Worm (Caenorhabditis elegans) whole organism, midembryonic: ENCODE data around the gene ntl-9.
A peak's percentile ranks its signal among the peaks of the same experiment; 100 is the strongest.

Experiments
- T22C8.4 ChIP-seq: fragments of 200-800 bp; sonication (Bioruptor generic); IDR thresholded peaks from 2 replicates; pipeline ENCODE4 v1.3.6; 2022; ENCODE audit warnings: missing genetic modification characterization, missing compliant biosample characterization
- cog-1 ChIP-seq: sonication (generic microtip); optimal IDR thresholded peaks from 2 replicates; lab custom pipeline; 2016; ENCODE audit warnings: missing genetic modification characterization, missing compliant biosample characterization
- flt-1 ChIP-seq: fragments of 200-800 bp; sonication (Bioruptor generic); IDR thresholded peaks from 2 replicates; pipeline ENCODE4 v1.3.6; 2022; ENCODE audit warnings: missing genetic modification characterization, missing compliant biosample characterization
- klf-2 ChIP-seq: fragments of 200-800 bp; sonication (Bioruptor generic); conservative IDR thresholded peaks from 2 replicates; pipeline ENCODE4 v1.3.6; 2022; ENCODE audit warnings: missing genetic modification reagents, missing genetic modification characterization, missing compliant biosample characterization
- med-1 ChIP-seq: sonication (generic microtip); optimal IDR thresholded peaks from 2 replicates; lab custom pipeline; 2017; ENCODE audit warnings: missing genetic modification characterization, mild to moderate bottlenecking, missing compliant biosample characterization, antibody characterized with exemption, missing genetic modification reagents; ENCODE audit not compliant: insufficient read depth
- ref-1 ChIP-seq: fragments of 200-800 bp; sonication (Bioruptor generic); conservative IDR thresholded peaks from 2 replicates; pipeline ENCODE4 v1.3.6; 2022; ENCODE audit warnings: missing genetic modification reagents, missing genetic modification characterization, missing compliant biosample characterization
- tab-1 ChIP-seq: fragments of 200-800 bp; sonication (Bioruptor generic); IDR thresholded peaks from 2 replicates; pipeline ENCODE4 v1.3.6; 2022; ENCODE audit warnings: missing genetic modification characterization, missing compliant biosample characterization
- ztf-23 ChIP-seq: fragments of 200-800 bp; sonication (Bioruptor generic); IDR thresholded peaks from 2 replicates; pipeline ENCODE4 v1.3.6; 2022; ENCODE audit warnings: missing genetic modification reagents, missing genetic modification characterization, missing compliant biosample characterization
- ztf-29 ChIP-seq: fragments of 200-800 bp; sonication (Bioruptor generic); IDR thresholded peaks from 2 replicates; pipeline ENCODE4 v1.3.6; 2022; ENCODE audit warnings: missing genetic modification reagents, missing genetic modification characterization, missing compliant biosample characterization

The ntl-9 gene

DNA sequence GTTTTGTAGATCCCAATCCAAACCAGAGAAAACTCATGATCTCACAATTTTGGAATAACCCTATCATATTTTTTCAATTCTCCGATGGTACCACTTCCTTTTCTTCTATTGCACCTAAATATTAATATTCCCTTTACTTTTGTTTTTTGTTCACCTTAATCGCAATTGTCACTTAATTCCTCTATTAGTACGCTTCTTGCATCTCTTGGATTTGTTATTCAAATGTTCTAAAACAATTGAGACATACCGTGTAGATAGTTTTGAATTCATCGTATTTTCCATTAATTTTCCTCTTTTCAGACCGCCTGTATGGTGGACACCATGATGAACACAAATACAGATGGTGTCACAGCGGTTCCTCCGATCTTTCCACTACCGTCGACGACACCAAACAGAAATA is 7.5 kb downstream of the ntl-9 start, which contains the start of gene flh-2:
Gene flh-2 (plus strand): TSS at position 301 of the 400 bp plus-strand sequence.
- TF ChIP-seq ztf-23 (GFP tag; lab: Robert Waterston, UW): no peak
- TF ChIP-seq flt-1 (GFP tag; lab: Robert Waterston, UW): no peak
- no peak for TF ChIP-seq ztf-29
- no peak for TF ChIP-seq cog-1 (tag; lab: Kevin White, UChicago)
- TF ChIP-seq tab-1: no peak
- no peak for TF ChIP-seq ref-1 (GFP tag; lab: Robert Waterston, UW)
- TF ChIP-seq klf-2 (GFP tag; lab: Robert Waterston, UW): no peak
- no peak for TF ChIP-seq T22C8.4 (GFP tag; lab: Robert Waterston, UW)
- TF ChIP-seq med-1 (GFP tag; lab: Kevin White, UChicago): no peak

DNA sequence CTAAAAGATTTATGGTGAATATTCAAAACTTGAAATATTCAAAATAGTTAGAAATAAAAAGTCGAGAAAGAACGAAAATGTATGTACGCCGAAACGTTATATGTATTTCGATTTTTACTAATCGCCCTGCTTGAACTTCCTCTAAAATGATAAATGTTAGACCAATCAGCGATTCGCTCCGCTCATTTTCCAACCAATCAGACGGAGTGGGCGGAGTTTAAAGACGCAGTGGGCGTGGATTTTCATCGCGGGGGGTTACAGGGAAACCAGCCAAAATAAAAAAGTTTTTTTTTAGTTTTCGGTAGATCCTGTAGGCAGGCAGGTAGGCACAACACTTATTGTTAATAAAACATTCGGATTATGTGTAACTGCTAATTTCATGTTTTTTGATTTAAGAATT is 8.7 kb downstream of the ntl-9 start:
- TF ChIP-seq med-1 (GFP tag; lab: Kevin White, UChicago) (no peak), klf-2 (GFP tag; lab: Robert Waterston, UW) (no peak), flt-1 (GFP tag; lab: Robert Waterston, UW) (no peak), ztf-23 (GFP tag; lab: Robert Waterston, UW) (no peak), ref-1 (GFP tag; lab: Robert Waterston, UW) (no peak)

DNA sequence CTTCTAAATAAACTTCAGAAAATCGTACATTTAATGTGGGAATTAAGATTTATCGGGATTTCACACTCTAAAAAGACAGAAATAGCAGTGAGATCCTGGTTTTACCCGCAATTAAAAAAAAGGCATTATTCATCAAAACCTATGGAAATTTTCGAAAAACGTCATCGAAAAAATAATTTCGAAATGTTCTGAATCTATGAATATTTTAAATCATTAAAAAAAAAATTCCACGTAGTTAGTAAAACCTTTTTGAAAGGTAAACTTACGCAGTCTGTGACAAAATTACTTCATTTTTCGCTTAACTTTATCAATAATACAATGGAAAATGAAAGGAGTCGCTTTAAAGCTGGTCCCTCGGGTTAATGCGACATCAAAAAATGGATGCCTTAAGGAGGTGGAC is 12.3 kb downstream of the ntl-9 start, which contains the start of gene C26E6.1:
Gene C26E6.1 (plus strand): TSS at position 301 of the 400 bp plus-strand sequence.
- TF ChIP-seq med-1 (GFP tag; lab: Kevin White, UChicago) (no peak), ztf-29 (no peak), ref-1 (GFP tag; lab: Robert Waterston, UW) (no peak), klf-2 (GFP tag; lab: Robert Waterston, UW) (no peak), tab-1 (no peak), T22C8.4 (GFP tag; lab: Robert Waterston, UW) (no peak), ztf-23 (GFP tag; lab: Robert Waterston, UW) (no peak), flt-1 (GFP tag; lab: Robert Waterston, UW) (no peak)

DNA sequence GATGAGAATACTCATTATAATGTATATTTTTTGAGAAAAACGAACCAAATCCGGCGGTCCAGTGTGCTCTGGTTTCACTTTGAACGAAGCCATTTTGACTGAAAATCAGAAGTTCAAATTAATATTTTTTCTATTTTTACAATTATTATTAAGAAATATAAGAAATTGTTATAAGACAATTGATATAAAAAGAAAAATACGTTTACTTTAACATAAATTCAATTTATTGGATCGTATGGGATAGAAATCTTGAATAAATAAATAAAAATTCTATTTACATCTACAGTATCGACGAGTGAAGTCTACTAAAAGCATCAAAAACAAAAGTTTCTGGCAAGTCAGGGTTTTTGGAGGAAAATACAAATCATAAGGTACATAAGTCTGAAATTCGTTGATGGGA is 15.9 kb downstream of the ntl-9 start, which contains the start of gene C27F2.4:
Gene C27F2.4 (minus strand): TSS at position 101 of the 400 bp plus-strand sequence.
- TF ChIP-seq ref-1 (GFP tag; lab: Robert Waterston, UW) (no peak), tab-1 (no peak), klf-2 (GFP tag; lab: Robert Waterston, UW) (no peak), T22C8.4 (GFP tag; lab: Robert Waterston, UW) (no peak), cog-1 (tag; lab: Kevin White, UChicago) (no peak), med-1 (GFP tag; lab: Kevin White, UChicago) (no peak), flt-1 (GFP tag; lab: Robert Waterston, UW) (no peak), ztf-29 (no peak), ztf-23 (GFP tag; lab: Robert Waterston, UW) (no peak)

DNA sequence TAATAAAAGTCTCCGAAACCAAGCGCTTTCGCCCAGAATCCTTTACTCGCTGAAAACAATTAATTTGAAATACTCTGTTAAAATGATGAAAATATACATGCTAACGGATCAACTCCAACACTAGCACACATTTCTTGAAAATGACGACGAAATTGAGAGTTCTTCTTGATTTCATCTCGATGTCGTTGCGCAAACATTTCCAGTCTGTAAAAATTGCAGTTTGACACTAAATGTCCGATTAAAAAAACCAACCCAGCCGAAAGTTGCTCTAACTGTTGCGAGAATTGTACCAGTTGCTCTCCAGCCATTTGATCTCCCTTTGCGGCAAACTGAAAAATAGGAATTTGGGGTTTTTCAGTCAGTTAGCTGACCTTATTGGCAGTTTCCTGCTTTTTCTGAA is 17.0 kb downstream of the ntl-9 start:
- TF ChIP-seq T22C8.4 (GFP tag; lab: Robert Waterston, UW) (no peak), ref-1 (GFP tag; lab: Robert Waterston, UW) (no peak), tab-1 (no peak), ztf-29 (no peak), flt-1 (GFP tag; lab: Robert Waterston, UW) (no peak), ztf-23 (GFP tag; lab: Robert Waterston, UW) (no peak), klf-2 (GFP tag; lab: Robert Waterston, UW) (no peak), cog-1 (tag; lab: Kevin White, UChicago) (no peak), med-1 (GFP tag; lab: Kevin White, UChicago) (no peak)

DNA sequence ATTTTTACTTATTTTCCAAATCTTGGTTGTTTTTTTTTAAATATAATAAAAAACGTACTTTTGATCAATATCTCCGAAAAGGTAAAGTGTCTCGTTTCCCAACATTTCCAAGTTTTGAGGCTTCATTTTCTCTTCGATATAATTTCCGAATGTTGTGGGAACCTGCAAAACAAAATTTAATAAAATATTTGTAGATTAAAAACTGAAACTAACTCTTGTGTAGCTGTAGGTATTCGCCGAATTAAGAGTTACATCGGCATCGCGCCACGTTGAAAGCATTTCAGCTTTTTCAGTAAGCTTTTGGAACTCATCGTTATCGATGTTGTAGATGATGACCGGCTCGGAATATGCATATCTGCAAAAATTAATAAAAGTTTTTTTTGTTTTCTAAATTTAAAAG is 18.1 kb downstream of the ntl-9 start, which contains the start of gene vps-22:
Gene vps-22 (minus strand): TSS at position 101 of the 400 bp plus-strand sequence.
- TF ChIP-seq cog-1 (tag; lab: Kevin White, UChicago): no peak
- TF ChIP-seq ref-1 (GFP tag; lab: Robert Waterston, UW): no peak
- TF ChIP-seq tab-1: no peak
- TF ChIP-seq flt-1 (GFP tag; lab: Robert Waterston, UW): no peak
- TF ChIP-seq klf-2 (GFP tag; lab: Robert Waterston, UW): no peak
- no peak for TF ChIP-seq ztf-23 (GFP tag; lab: Robert Waterston, UW)
- no peak for TF ChIP-seq T22C8.4 (GFP tag; lab: Robert Waterston, UW)
- TF ChIP-seq ztf-29: no peak

DNA sequence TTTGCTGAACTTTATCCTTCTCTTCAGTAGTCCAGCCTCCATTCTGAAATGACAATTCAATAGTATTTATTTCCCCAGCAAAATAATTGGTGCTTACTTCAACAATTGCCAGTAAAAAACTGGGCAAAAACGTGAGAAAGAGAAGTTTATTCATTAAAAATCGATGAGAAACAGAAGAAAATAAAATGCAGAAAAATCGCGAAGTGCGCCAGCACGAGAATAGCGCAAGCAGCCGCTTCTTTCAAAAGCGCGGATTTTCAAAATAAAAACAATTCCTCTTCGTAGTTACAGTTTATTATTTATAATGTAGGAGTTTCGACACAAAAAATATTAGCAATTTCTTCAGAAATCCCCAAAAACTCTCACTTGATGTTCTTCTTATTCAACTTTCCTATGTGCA is 18.6 kb downstream of the ntl-9 start, which contains the start of gene C27F2.9:
Gene C27F2.9 (minus strand): TSS at position 159 of the 400 bp plus-strand sequence.
- TF ChIP-seq T22C8.4 (GFP tag; lab: Robert Waterston, UW) (0 out of 2 replicates have a peak, but pooled peaks have one; percentile 27), cog-1 (tag; lab: Kevin White, UChicago) (no peak), tab-1 (0 out of 2 replicates have a peak, but pooled peaks have one; percentile 22), ztf-29 (no peak), ztf-23 (GFP tag; lab: Robert Waterston, UW) (peak; percentile 61; the same call in 1 of the 2 replicates), klf-2 (GFP tag; lab: Robert Waterston, UW) (no peak), med-1 (GFP tag; lab: Kevin White, UChicago) (peak; percentile 1), flt-1 (GFP tag; lab: Robert Waterston, UW) (peak; percentile 76)

DNA sequence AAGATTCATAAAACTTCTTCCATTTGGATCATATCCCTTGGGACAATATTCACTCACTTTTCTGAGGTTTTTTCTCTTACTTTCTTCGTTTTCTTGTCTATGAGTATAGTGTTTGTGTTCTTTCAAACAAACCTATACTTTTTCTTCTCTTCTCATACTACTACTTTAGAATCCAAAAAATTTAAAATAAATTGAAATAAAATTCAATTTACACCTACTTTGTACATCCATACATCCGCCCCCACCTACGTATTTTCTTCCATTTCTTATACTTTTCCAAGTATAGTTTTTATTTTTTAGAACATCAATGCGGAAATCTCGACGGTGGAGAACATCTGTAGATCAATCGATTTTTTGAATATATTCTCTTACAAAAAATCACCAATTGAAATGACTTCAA is 21.0 kb downstream of the ntl-9 start, which contains the start of gene nca-2:
Gene nca-2 (plus strand): TSS at position 301 of the 400 bp plus-strand sequence.
- TF ChIP-seq ref-1 (GFP tag; lab: Robert Waterston, UW) (no peak), flt-1 (GFP tag; lab: Robert Waterston, UW) (no peak), cog-1 (tag; lab: Kevin White, UChicago) (no peak), T22C8.4 (GFP tag; lab: Robert Waterston, UW) (no peak), ztf-23 (GFP tag; lab: Robert Waterston, UW) (no peak), med-1 (GFP tag; lab: Kevin White, UChicago) (no peak), klf-2 (GFP tag; lab: Robert Waterston, UW) (no peak), ztf-29 (no peak), tab-1 (no peak)

DNA sequence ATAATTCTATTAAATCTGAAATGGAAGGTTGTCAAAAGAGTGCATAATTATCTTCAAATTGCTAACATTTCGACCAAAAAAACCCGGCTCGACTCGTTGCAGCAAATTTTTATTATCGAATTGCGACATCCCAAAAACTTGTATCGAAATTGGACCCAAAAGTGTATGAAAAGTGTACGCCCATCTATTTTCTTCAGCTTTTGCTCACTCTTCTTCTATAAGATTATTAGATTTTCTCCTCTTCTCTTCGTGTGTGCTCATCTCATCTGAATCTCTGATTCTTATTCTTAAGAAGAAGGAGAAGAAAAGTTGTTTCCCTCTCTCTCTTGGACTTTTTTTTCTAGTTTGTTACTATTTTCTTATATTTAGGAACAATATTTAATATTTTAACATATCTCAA is 22.9 kb downstream of the ntl-9 start:
- TF ChIP-seq med-1 (GFP tag; lab: Kevin White, UChicago): no peak
- TF ChIP-seq flt-1 (GFP tag; lab: Robert Waterston, UW): no peak
- no peak for TF ChIP-seq tab-1
- TF ChIP-seq cog-1 (tag; lab: Kevin White, UChicago): no peak
- no peak for TF ChIP-seq klf-2 (GFP tag; lab: Robert Waterston, UW)
- no peak for TF ChIP-seq T22C8.4 (GFP tag; lab: Robert Waterston, UW)
- no peak for TF ChIP-seq ztf-29
- no peak for TF ChIP-seq ztf-23 (GFP tag; lab: Robert Waterston, UW)
- TF ChIP-seq ref-1 (GFP tag; lab: Robert Waterston, UW): no peak
